Fruit fly (Drosophila melanogaster): Measurements from ENCODE around the gene Mgat2.

dm6 chr3R:29969347-29969746 is 52.7 kb downstream of the Mgat2 start, which contains the start of gene TkR99D:
- TF ChIP-seq psq (optimal IDR thresholded peaks at IDR 0.05) = no peak
- TF ChIP-seq pan (optimal IDR thresholded peaks at IDR 0.05) = no peak

Measured in whole organism.